Worm (Caenorhabditis elegans) whole organism, L4 larva: ENCODE results near the gene cutl-21.
A peak's percentile ranks its signal among the peaks of the same experiment; 100 is the strongest.

Experiments used
- D1046.2 ChIP-seq: fragments of 200-800 bp; sonication (Bioruptor generic); IDR thresholded peaks from 2 replicates; pipeline ENCODE4 v1.3.6; 2022; ENCODE audit warnings: missing genetic modification characterization, missing compliant biosample characterization
- F26F4.8 ChIP-seq: fragments of 200-800 bp; sonication (Bioruptor generic); conservative IDR thresholded peaks from 2 replicates; pipeline ENCODE4 v1.3.6; 2022; ENCODE audit warnings: missing genetic modification characterization, missing compliant biosample characterization
- F37D6.2 ChIP-seq: sonication (generic microtip); optimal IDR thresholded peaks from 2 replicates; lab custom pipeline; 2016; ENCODE audit warnings: mild to moderate bottlenecking, missing genetic modification characterization, missing compliant biosample characterization
- F44E2.7 ChIP-seq: fragments of 200-800 bp; sonication (Bioruptor generic); IDR thresholded peaks from 2 replicates; pipeline ENCODE4 v2.1.2; 2022; ENCODE audit warnings: missing genetic modification characterization, missing compliant biosample characterization
- R02D3.7 ChIP-seq: fragments of 150-350 bp; sonication (generic microtip); optimal IDR thresholded peaks from 3 replicates; lab custom pipeline; 2014; ENCODE audit warnings: missing biosample characterization, missing genetic modification characterization
- Y48G9A.11 ChIP-seq: fragments of 200-800 bp; sonication (Bioruptor generic); IDR thresholded peaks from 2 replicates; pipeline ENCODE4 v1.3.6; 2022; ENCODE audit warnings: missing genetic modification reagents, missing genetic modification characterization, missing compliant biosample characterization
- aly-2 ChIP-seq: sonication (generic microtip); optimal IDR thresholded peaks from 2 replicates; lab custom pipeline; 2018; ENCODE audit warnings: missing biosample characterization, missing genetic modification characterization
- ama-1 ChIP-seq: fragments of 150-350 bp; optimal IDR thresholded peaks from 2 replicates; lab custom pipeline; 2014; ENCODE audit warnings: inconsistent platforms, mixed read lengths
- attf-4 ChIP-seq: sonication (generic microtip); optimal IDR thresholded peaks from 3 replicates; lab custom pipeline; 2017; ENCODE audit warnings: missing biosample characterization, missing genetic modification characterization
- ceh-20 ChIP-seq: fragments of 200-800 bp; sonication (Bioruptor generic); IDR thresholded peaks from 2 replicates; pipeline ENCODE4 v1.3.6; 2022; ENCODE audit warnings: missing genetic modification reagents, missing genetic modification characterization, missing compliant biosample characterization
- ceh-44 ChIP-seq: fragments of 200-800 bp; sonication (Bioruptor generic); IDR thresholded peaks from 2 replicates; pipeline ENCODE4 v1.3.6; 2022; ENCODE audit warnings: missing genetic modification reagents, missing genetic modification characterization, missing compliant biosample characterization
- ceh-62 ChIP-seq: sonication (generic microtip); optimal IDR thresholded peaks from 2 replicates; lab custom pipeline; 2017; ENCODE audit warnings: missing biosample characterization, missing genetic modification characterization
- ces-1 ChIP-seq: fragments of 150-350 bp; sonication (generic microtip); optimal IDR thresholded peaks from 4 replicates; lab custom pipeline; 2014; ENCODE audit warnings: missing biosample characterization, missing genetic modification reagents, missing genetic modification characterization
- ctbp-1 ChIP-seq: fragments of 200-800 bp; sonication (Bioruptor generic); IDR thresholded peaks from 2 replicates; pipeline ENCODE4 v1.3.6; 2022; ENCODE audit warnings: missing genetic modification reagents, missing genetic modification characterization, missing compliant biosample characterization
- daf-8 ChIP-seq: fragments of 200-800 bp; sonication (Bioruptor generic); IDR thresholded peaks from 2 replicates; pipeline ENCODE4 v1.3.6; 2022; ENCODE audit warnings: missing genetic modification characterization, missing compliant biosample characterization
- dmd-6 ChIP-seq: fragments of 200-800 bp; sonication (Bioruptor generic); IDR thresholded peaks from 2 replicates; pipeline ENCODE4 v1.3.6; 2022; ENCODE audit warnings: missing genetic modification reagents, missing genetic modification characterization, missing compliant biosample characterization
- dmd-9 ChIP-seq: fragments of 200-800 bp; sonication (Bioruptor generic); IDR thresholded peaks from 2 replicates; pipeline ENCODE4 v1.3.6; 2022; ENCODE audit warnings: missing genetic modification reagents, missing genetic modification characterization, missing compliant biosample characterization
- dpl-1 ChIP-seq: fragments of 150-350 bp; optimal IDR thresholded peaks from 2 replicates; lab custom pipeline; 2014; ENCODE audit warnings: missing biosample characterization, missing genetic modification reagents, missing genetic modification characterization
- dve-1 ChIP-seq: sonication (generic microtip); optimal IDR thresholded peaks from 2 replicates; lab custom pipeline; 2017; ENCODE audit warnings: antibody characterized with exemption, mild to moderate bottlenecking, missing genetic modification characterization, missing compliant biosample characterization; ENCODE audit not compliant: insufficient read depth
- egl-27 ChIP-seq: sonication (generic microtip); optimal IDR thresholded peaks from 3 replicates; lab custom pipeline; 2017; ENCODE audit warnings: missing biosample characterization, missing genetic modification reagents, missing genetic modification characterization
- fkh-10 ChIP-seq: fragments of 150-350 bp; optimal IDR thresholded peaks from 2 replicates; lab custom pipeline; 2014; ENCODE audit warnings: missing biosample characterization, missing genetic modification reagents, missing genetic modification characterization
- fos-1 ChIP-seq: fragments of 150-350 bp; optimal IDR thresholded peaks from 2 replicates; lab custom pipeline; 2014; ENCODE audit warnings: missing biosample characterization, missing genetic modification characterization
- hif-1 ChIP-seq, 2 experiments: sonication (generic microtip); optimal IDR thresholded peaks; 2 replicates each; lab custom pipeline; 2016 to 2017; ENCODE audit warnings: missing compliant biosample characterization in 2 of 2, missing genetic modification characterization in 2 of 2, missing genetic modification reagents in 2 of 2, missing genotype in 2 of 2, mild to moderate bottlenecking in 1 of 2
- hlh-11 ChIP-seq: fragments of 200-800 bp; sonication (Bioruptor generic); optimal IDR thresholded peaks from 2 replicates; lab custom pipeline; 2018; ENCODE audit warnings: mild to moderate bottlenecking, missing genetic modification characterization, missing compliant biosample characterization
- jun-1 ChIP-seq: fragments of 150-350 bp; optimal IDR thresholded peaks from 2 replicates; lab custom pipeline; 2014; ENCODE audit warnings: missing biosample characterization, missing genetic modification reagents, missing genetic modification characterization
- lim-7 ChIP-seq: fragments of 200-800 bp; sonication (Bioruptor generic); IDR thresholded peaks from 2 replicates; pipeline ENCODE4 v1.3.6; 2022; ENCODE audit warnings: missing genetic modification characterization, missing compliant biosample characterization
- lin-1 ChIP-seq: fragments of 200-800 bp; sonication (Bioruptor generic); IDR thresholded peaks from 2 replicates; pipeline ENCODE4 v1.3.6; 2022; ENCODE audit warnings: missing genetic modification reagents, missing genetic modification characterization, missing compliant biosample characterization
- lin-29 ChIP-seq: fragments of 200-800 bp; sonication (Bioruptor generic); IDR thresholded peaks from 2 replicates; pipeline ENCODE4 v1.3.6; 2022; ENCODE audit warnings: missing genetic modification reagents, missing genetic modification characterization, missing compliant biosample characterization
- lin-38 ChIP-seq: fragments of 200-800 bp; sonication (Bioruptor generic); IDR thresholded peaks from 2 replicates; pipeline ENCODE4 v1.3.6; 2022; ENCODE audit warnings: missing genetic modification reagents, missing genetic modification characterization, missing compliant biosample characterization
- lir-3 ChIP-seq: sonication (generic microtip); optimal IDR thresholded peaks from 2 replicates; lab custom pipeline; 2016; ENCODE audit warnings: mild to moderate bottlenecking, missing genetic modification characterization, missing compliant biosample characterization
- madf-9 ChIP-seq: fragments of 200-800 bp; sonication (Bioruptor generic); conservative IDR thresholded peaks from 2 replicates; pipeline ENCODE4 v1.3.6; 2022; ENCODE audit warnings: missing genetic modification reagents, missing genetic modification characterization, missing compliant biosample characterization
- mdl-1 ChIP-seq, 2 experiments: fragments of 150-350 bp in 1 of 2; sonication (generic microtip) in 1 of 2; optimal IDR thresholded peaks; 2 replicates each; lab custom pipeline; 2014 to 2017; ENCODE audit warnings: missing biosample characterization in 2 of 2, missing genetic modification characterization in 2 of 2
- nhr-10 ChIP-seq: fragments of 150-350 bp; optimal IDR thresholded peaks from 2 replicates; lab custom pipeline; 2014; ENCODE audit warnings: missing biosample characterization, missing genetic modification characterization
- nhr-102 ChIP-seq: sonication (generic microtip); optimal IDR thresholded peaks from 2 replicates; lab custom pipeline; 2016; ENCODE audit warnings: mild to moderate bottlenecking, missing genetic modification characterization, moderate library complexity, missing compliant biosample characterization
- nhr-28 ChIP-seq: fragments of 150-350 bp; optimal IDR thresholded peaks from 2 replicates; lab custom pipeline; 2014; ENCODE audit warnings: missing biosample characterization, missing genetic modification characterization
- nhr-42 ChIP-seq: fragments of 200-800 bp; sonication (Bioruptor generic); IDR thresholded peaks from 2 replicates; pipeline ENCODE4 v1.3.6; 2022; ENCODE audit warnings: missing genetic modification characterization, missing compliant biosample characterization
- nhr-77 ChIP-seq: fragments of 150-350 bp; optimal IDR thresholded peaks from 2 replicates; lab custom pipeline; 2014; ENCODE audit warnings: missing biosample characterization, missing genetic modification characterization
- saeg-2 ChIP-seq: fragments of 200-800 bp; sonication (Bioruptor generic); IDR thresholded peaks from 2 replicates; pipeline ENCODE4 v1.3.6; 2022; ENCODE audit warnings: missing genetic modification reagents, missing genetic modification characterization, missing compliant biosample characterization
- sdz-12 ChIP-seq: fragments of 200-800 bp; sonication (Bioruptor generic); optimal IDR thresholded peaks from 2 replicates; lab custom pipeline; 2018; ENCODE audit warnings: mild to moderate bottlenecking, missing genetic modification characterization, missing compliant biosample characterization
- set-16 ChIP-seq: fragments of 200-800 bp; sonication (Bioruptor generic); IDR thresholded peaks from 2 replicates; pipeline ENCODE4 v1.3.6; 2022; ENCODE audit warnings: missing genetic modification reagents, missing genetic modification characterization, missing compliant biosample characterization
- snpc-1.2 ChIP-seq: fragments of 200-800 bp; sonication (Bioruptor generic); IDR thresholded peaks from 2 replicates; pipeline ENCODE4 v1.3.6; 2022; ENCODE audit warnings: missing genetic modification reagents, missing genetic modification characterization, missing compliant biosample characterization
- snpc-4 ChIP-seq: fragments of 150-350 bp; optimal IDR thresholded peaks from 2 replicates; lab custom pipeline; 2014; ENCODE audit warnings: missing biosample characterization, missing genetic modification characterization
- spr-3 ChIP-seq: fragments of 200-800 bp; sonication (Bioruptor generic); optimal IDR thresholded peaks from 2 replicates; lab custom pipeline; 2018; ENCODE audit warnings: mild to moderate bottlenecking, missing genetic modification characterization, missing compliant biosample characterization
- zfp-3 ChIP-seq: fragments of 200-800 bp; sonication (Bioruptor generic); conservative IDR thresholded peaks from 2 replicates; pipeline ENCODE4 v1.3.6; 2022; ENCODE audit warnings: missing genetic modification reagents, missing genetic modification characterization, missing compliant biosample characterization
- zip-11 ChIP-seq: fragments of 200-800 bp; sonication (Bioruptor generic); IDR thresholded peaks from 2 replicates; pipeline ENCODE4 v1.3.6; 2022; ENCODE audit warnings: missing genetic modification characterization, missing compliant biosample characterization
- zip-2 ChIP-seq: fragments of 150-350 bp; optimal IDR thresholded peaks from 2 replicates; lab custom pipeline; 2014; ENCODE audit warnings: missing biosample characterization, missing genetic modification characterization

Gene cutl-21

DNA sequence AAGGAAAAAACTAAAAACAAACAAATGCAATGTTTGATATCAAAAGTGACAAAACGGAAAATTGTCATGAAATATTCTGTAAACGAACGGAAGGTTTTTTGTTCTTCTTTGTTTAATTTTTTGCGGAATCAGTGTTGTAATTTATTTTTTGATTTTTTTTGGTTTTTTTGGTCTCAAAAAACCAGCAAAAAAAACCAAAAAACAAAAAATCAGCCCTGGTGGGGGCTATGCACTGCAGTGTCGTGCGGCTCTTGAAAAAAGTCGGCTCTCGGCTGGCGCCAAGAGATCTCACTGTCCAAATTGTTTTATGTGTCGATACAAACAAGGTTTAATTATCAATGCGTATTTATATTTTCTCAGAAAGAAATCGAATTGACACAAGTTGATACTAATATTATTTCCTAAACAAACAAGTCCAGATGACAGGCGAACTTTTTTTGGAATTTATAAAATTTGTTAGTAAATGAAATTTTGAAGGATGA, 8.3 kb downstream of the cutl-21 start (continued):
- peak; percentile 45; the same call in 1 of the 2 replicates for TF ChIP-seq dmd-9 (GFP tag; lab: Robert Waterston, UW)
- TF ChIP-seq zip-11 (GFP tag; lab: Robert Waterston, UW): no peak
- TF ChIP-seq R02D3.7 (tag; lab: Kevin White, UChicago): no peak
- no peak for TF ChIP-seq lin-29 (GFP tag; lab: Robert Waterston, UW)
- TF ChIP-seq hlh-11 (tag; lab: Kevin White, UChicago): peak; percentile 27
- TF ChIP-seq aly-2 (tag; lab: Kevin White, UChicago): no peak
- peak; percentile 70 for TF ChIP-seq sdz-12 (GFP tag; lab: Kevin White, UChicago)
- TF ChIP-seq dmd-6 (GFP tag; lab: Robert Waterston, UW): peak; percentile 39; the same call in 1 of the 2 replicates
- TF ChIP-seq lin-1 (GFP tag; lab: Robert Waterston, UW): no peak
- TF ChIP-seq zfp-3 (GFP tag; lab: Robert Waterston, UW): peak; percentile 91
- no peak for TF ChIP-seq Y48G9A.11
- no peak for TF ChIP-seq zip-2
- no peak for TF ChIP-seq ceh-44
- TF ChIP-seq D1046.2 (GFP tag; lab: Robert Waterston, UW): 0 out of 2 replicates have a peak, but pooled peaks have one; percentile 57
- no peak for TF ChIP-seq spr-3 (GFP tag; lab: Kevin White, UChicago)
- TF ChIP-seq dpl-1: no peak
- TF ChIP-seq lim-7: 0 out of 2 replicates have a peak, but pooled peaks have one; percentile 53
- peak; percentile 38 for TF ChIP-seq lin-38 (GFP tag; lab: Robert Waterston, UW)
- TF ChIP-seq F26F4.8 (GFP tag; lab: Robert Waterston, UW): no peak
- no peak for TF ChIP-seq fos-1
- 0 out of 2 replicates have a peak, but pooled peaks have one; percentile 28 for TF ChIP-seq snpc-1.2
- peak; percentile 13 for TF ChIP-seq nhr-28 (tag; lab: Kevin White, UChicago)
- peak; percentile 65 for TF ChIP-seq ama-1 (lab: Kevin White, UChicago)
- no peak for TF ChIP-seq attf-4 (tag; lab: Kevin White, UChicago)
- no peak for TF ChIP-seq ceh-20
- peak; percentile 73 for TF ChIP-seq nhr-102 (tag; lab: Kevin White, UChicago)
- TF ChIP-seq F44E2.7 (GFP tag; lab: Robert Waterston, UW): no peak
- no peak for TF ChIP-seq madf-9 (GFP tag; lab: Robert Waterston, UW)
- no peak for TF ChIP-seq set-16 (GFP tag; lab: Robert Waterston, UW)
- peak; percentile 40; the same call in 1 of the 2 replicates for TF ChIP-seq nhr-42 (GFP tag; lab: Robert Waterston, UW)

DNA sequence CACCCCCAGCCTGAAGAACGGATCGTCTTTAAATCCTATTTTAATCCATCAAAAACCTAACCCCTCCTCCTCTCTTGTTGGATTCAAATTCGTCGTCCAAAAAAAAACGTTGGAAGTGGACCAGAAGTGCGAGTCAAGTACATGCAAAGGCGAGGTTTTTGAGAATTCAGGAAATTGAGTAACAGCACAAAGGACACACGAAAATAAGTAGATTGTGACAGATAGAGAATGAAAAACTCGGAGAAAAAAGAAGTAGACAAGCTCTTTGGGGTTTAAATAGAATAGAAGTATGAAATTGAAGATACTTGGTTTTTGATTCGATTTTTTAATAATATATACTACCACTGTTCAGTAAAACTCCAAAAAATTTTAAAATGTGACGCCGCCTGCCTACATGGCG, 10.6 kb downstream of the cutl-21 start:
- TF ChIP-seq fkh-10 (GFP tag; lab: Kevin White, UChicago) (peak; percentile 89), ces-1 (peak; percentile 36), snpc-1.2 (no peak), dmd-6 (GFP tag; lab: Robert Waterston, UW) (no peak), ctbp-1 (GFP tag; lab: Robert Waterston, UW) (peak; percentile 41; the same call in 1 of the 2 replicates)

DNA sequence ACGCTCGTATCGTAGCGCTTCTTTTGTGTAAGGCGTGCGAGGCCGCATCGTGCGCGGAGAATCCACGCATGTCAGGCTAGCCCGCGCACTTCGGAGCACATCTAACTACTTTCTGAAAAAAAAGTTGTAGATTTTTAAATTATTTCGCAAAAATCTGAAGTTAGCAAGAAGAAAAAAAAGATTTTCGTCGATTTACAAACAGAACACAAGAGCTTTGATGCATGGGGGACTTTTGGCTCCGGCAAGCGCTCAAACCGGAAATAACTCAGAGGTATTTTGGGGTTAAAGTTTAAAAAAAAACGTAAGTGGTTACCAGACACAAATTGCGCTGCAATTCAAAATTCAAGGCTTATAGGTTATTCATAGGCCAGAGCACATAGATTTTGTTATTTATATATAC, 13.3 kb downstream of the cutl-21 start, which contains the start of the genes F55A4.13 and nlf-1:
F55A4.13 (minus strand) TSS at position 101 of the 400 bp plus-strand sequence.
nlf-1 (minus strand) TSS at position 112 of the 400 bp plus-strand sequence.
- TF ChIP-seq egl-27 (tag; lab: Kevin White, UChicago) (no peak), dve-1 (tag; lab: Kevin White, UChicago) (no peak), saeg-2 (no peak), hif-1 (tag; optimal IDR thresholded peaks at IDR 0.05; lab: Kevin White, UChicago) (no peak), nhr-77 (tag; lab: Kevin White, UChicago) (no peak), ceh-62 (no peak), snpc-1.2 (no peak), jun-1 (no peak), mdl-1 (tag; optimal IDR thresholded peaks at IDR 0.05; lab: Kevin White, UChicago) (no peak), lin-29 (GFP tag; lab: Robert Waterston, UW) (no peak), F44E2.7 (GFP tag; lab: Robert Waterston, UW) (no peak), nhr-10 (tag; lab: Kevin White, UChicago) (no peak), lir-3 (tag; lab: Kevin White, UChicago) (no peak), daf-8 (GFP tag; lab: Robert Waterston, UW) (no peak), snpc-4 (tag; lab: Kevin White, UChicago) (no peak), F37D6.2 (no peak)
